Worm (Caenorhabditis elegans): Measurements from ENCODE around the gene F19H6.4.

DNA sequence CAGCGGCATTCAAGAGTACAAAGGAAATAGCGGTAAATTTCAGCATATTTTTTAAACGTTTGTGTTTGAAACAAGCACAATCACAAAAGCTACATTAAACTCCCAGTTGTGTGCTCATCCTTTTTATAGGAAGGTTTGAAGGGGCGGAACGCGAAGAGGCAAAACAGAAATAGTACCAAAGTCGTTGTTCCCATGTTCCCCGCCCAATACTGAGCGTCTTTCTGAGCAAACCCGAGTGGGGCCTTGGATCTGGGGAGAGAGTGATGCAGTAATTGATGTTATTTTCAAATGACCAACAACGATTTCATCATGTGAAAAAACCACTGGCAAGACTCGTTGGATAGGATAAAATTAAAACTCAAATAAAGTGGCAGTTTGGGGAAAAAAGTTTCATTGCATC is 24.1 kb upstream of the F19H6.4 start, which contains the start of gene zig-2:
- TF ChIP-seq tab-1 (GFP tag; IDR thresholded peaks at IDR 0.05) (no peak), klf-2 (GFP tag; conservative IDR thresholded peaks at IDR 0.05) (no peak), flt-1 (GFP tag; IDR thresholded peaks at IDR 0.05) (no peak)
